Worm (Caenorhabditis elegans): ENCODE data around the gene C25D7.5.

ce11 chrV:15057724-15058123 is 5.3 kb downstream of the C25D7.5 start:
- TF ChIP-seq Y48G9A.11 (GFP tag; IDR thresholded peaks at IDR 0.05) = no peak
- no peak for TF ChIP-seq mes-2 (tag; optimal IDR thresholded peaks at IDR 0.05; ENCODE audit: poor library complexity, severe bottlenecking)
- no peak for TF ChIP-seq ztf-11 (tag; optimal IDR thresholded peaks at IDR 0.05)
- TF ChIP-seq ceh-28 (tag; optimal IDR thresholded peaks at IDR 0.05) = no peak
- TF ChIP-seq nhr-111 (GFP tag; optimal IDR thresholded peaks at IDR 0.05) = no peak
- TF ChIP-seq madf-5 (GFP tag; IDR thresholded peaks at IDR 0.05) = no peak
- no peak for TF ChIP-seq nhr-77 (tag; optimal IDR thresholded peaks at IDR 0.05)
- no peak for TF ChIP-seq lin-39 (tag; optimal IDR thresholded peaks at IDR 0.05)
- no peak for TF ChIP-seq mdl-1 (tag; optimal IDR thresholded peaks at IDR 0.05)
- TF ChIP-seq lin-15B (tag; optimal IDR thresholded peaks at IDR 0.05) = no peak
- TF ChIP-seq nhr-28 (tag; optimal IDR thresholded peaks at IDR 0.05) = no peak
- TF ChIP-seq lsy-2 (tag; optimal IDR thresholded peaks at IDR 0.05) = no peak
- TF ChIP-seq R02D3.7 (tag; optimal IDR thresholded peaks at IDR 0.05) = no peak
- no peak for TF ChIP-seq zag-1 (tag; optimal IDR thresholded peaks at IDR 0.05)
